Worm (Caenorhabditis elegans) whole organism, mixed stage, embryonic: ENCODE measurements around the gene F49H6.12.

Experiments
- M03D4.4 ChIP-seq: sonication (generic microtip); optimal IDR thresholded peaks from 2 replicates; lab custom pipeline; 2017; ENCODE audit warnings: mild to moderate bottlenecking, missing genetic modification characterization, missing compliant biosample characterization
- bed-3 ChIP-seq: fragments of 200-800 bp; sonication (Bioruptor generic); optimal IDR thresholded peaks from 3 replicates; lab custom pipeline; 2018; ENCODE audit warnings: mild to moderate bottlenecking, missing genetic modification characterization, moderate library complexity, missing compliant biosample characterization
- blmp-1 ChIP-seq: fragments of 150-350 bp; optimal IDR thresholded peaks from 2 replicates; lab custom pipeline; 2014; ENCODE audit warnings: missing biosample characterization, missing genetic modification characterization
- ceh-39 ChIP-seq: fragments of 150-350 bp; optimal IDR thresholded peaks from 2 replicates; lab custom pipeline; 2014; ENCODE audit warnings: missing biosample characterization, missing genetic modification characterization
- ceh-83 ChIP-seq: fragments of 200-800 bp; sonication (Bioruptor generic); optimal IDR thresholded peaks from 2 replicates; lab custom pipeline; 2018; ENCODE audit warnings: mild to moderate bottlenecking, missing genetic modification characterization, missing compliant biosample characterization
- cnd-1 ChIP-seq: fragments of 200-800 bp; sonication (Bioruptor generic); optimal IDR thresholded peaks from 2 replicates; lab custom pipeline; 2018; ENCODE audit warnings: mild to moderate bottlenecking, missing genetic modification characterization, missing compliant biosample characterization
- drap-1 ChIP-seq: fragments of 200-800 bp; sonication (Bioruptor generic); optimal IDR thresholded peaks from 3 replicates; lab custom pipeline; 2018; ENCODE audit warnings: mild to moderate bottlenecking, missing genetic modification characterization, missing compliant biosample characterization
- elt-1 ChIP-seq: sonication (generic microtip); optimal IDR thresholded peaks from 2 replicates; lab custom pipeline; 2017; ENCODE audit warnings: missing genetic modification characterization, mild to moderate bottlenecking, missing compliant biosample characterization, antibody characterized with exemption, moderate library complexity, borderline replicate concordance; ENCODE audit not compliant: insufficient read depth
- elt-3 ChIP-seq: fragments of 150-350 bp; optimal IDR thresholded peaks from 2 replicates; lab custom pipeline; 2014; ENCODE audit warnings: missing biosample characterization, missing genetic modification characterization
- flh-1 ChIP-seq: fragments of 200-800 bp; sonication (Bioruptor generic); optimal IDR thresholded peaks from 2 replicates; lab custom pipeline; 2018; ENCODE audit warnings: mild to moderate bottlenecking, missing genetic modification characterization, moderate library complexity, missing compliant biosample characterization
- ham-2 ChIP-seq: fragments of 200-800 bp; sonication (Bioruptor generic); optimal IDR thresholded peaks from 2 replicates; lab custom pipeline; 2018; ENCODE audit warnings: mild to moderate bottlenecking, missing genetic modification characterization, missing compliant biosample characterization
- lin-13 ChIP-seq: fragments of 150-350 bp; optimal IDR thresholded peaks from 2 replicates; lab custom pipeline; 2014; ENCODE audit warnings: missing biosample characterization, missing genetic modification characterization
- lin-32 ChIP-seq: fragments of 200-800 bp; sonication (Bioruptor generic); optimal IDR thresholded peaks from 2 replicates; lab custom pipeline; 2018; ENCODE audit warnings: mild to moderate bottlenecking, missing genetic modification characterization, missing compliant biosample characterization
- lsy-2 ChIP-seq: fragments of 150-350 bp; optimal IDR thresholded peaks from 2 replicates; lab custom pipeline; 2014; ENCODE audit warnings: missing biosample characterization, missing genetic modification characterization
- mab-5 ChIP-seq: fragments of 150-350 bp; optimal IDR thresholded peaks from 2 replicates; lab custom pipeline; 2014; ENCODE audit warnings: missing biosample characterization, missing genetic modification characterization
- mls-2 ChIP-seq: sonication (generic microtip); optimal IDR thresholded peaks from 2 replicates; lab custom pipeline; 2016; ENCODE audit warnings: mild to moderate bottlenecking, missing genetic modification characterization, moderate library complexity, missing compliant biosample characterization
- nhr-2 ChIP-seq: fragments of 150-350 bp; optimal IDR thresholded peaks from 2 replicates; lab custom pipeline; 2014; ENCODE audit warnings: missing biosample characterization, missing genetic modification characterization
- nhr-237 ChIP-seq: fragments of 150-350 bp; optimal IDR thresholded peaks from 2 replicates; lab custom pipeline; 2014; ENCODE audit warnings: missing biosample characterization, missing genetic modification characterization
- nhr-28 ChIP-seq: fragments of 150-350 bp; optimal IDR thresholded peaks from 2 replicates; lab custom pipeline; 2014; ENCODE audit warnings: missing biosample characterization, missing genetic modification characterization
- pha-4 ChIP-seq: fragments of 150-350 bp; optimal IDR thresholded peaks from 2 replicates; lab custom pipeline; 2018; ENCODE audit warnings: missing biosample characterization, missing genetic modification reagents, missing genetic modification characterization
- sem-2 ChIP-seq: fragments of 200-800 bp; sonication (Bioruptor generic); optimal IDR thresholded peaks from 2 replicates; lab custom pipeline; 2018; ENCODE audit warnings: mild to moderate bottlenecking, missing genetic modification characterization, missing compliant biosample characterization
- snpc-4 ChIP-seq: fragments of 150-350 bp; optimal IDR thresholded peaks from 2 replicates; lab custom pipeline; 2014; ENCODE audit warnings: missing biosample characterization, missing genetic modification characterization
- sptf-1 ChIP-seq: sonication (generic microtip); optimal IDR thresholded peaks from 2 replicates; lab custom pipeline; 2017; ENCODE audit warnings: mild to moderate bottlenecking, missing genetic modification characterization, moderate library complexity, missing compliant biosample characterization
- tbx-8 ChIP-seq: fragments of 200-800 bp; sonication (Bioruptor generic); optimal IDR thresholded peaks from 2 replicates; lab custom pipeline; 2018; ENCODE audit warnings: mild to moderate bottlenecking, missing genetic modification characterization, moderate library complexity, missing compliant biosample characterization
- unc-120 ChIP-seq: sonication (generic microtip); optimal IDR thresholded peaks from 2 replicates; lab custom pipeline; 2017; ENCODE audit warnings: missing genetic modification characterization, missing compliant biosample characterization; ENCODE audit not compliant: poor library complexity, severe bottlenecking
- unc-62 ChIP-seq: fragments of 150-350 bp; optimal IDR thresholded peaks from 2 replicates; lab custom pipeline; 2014; ENCODE audit warnings: missing biosample characterization, missing genetic modification reagents, missing genetic modification characterization
- zip-8 ChIP-seq: fragments of 150-350 bp; optimal IDR thresholded peaks from 2 replicates; lab custom pipeline; 2014; ENCODE audit warnings: missing biosample characterization, missing genetic modification characterization
- ztf-11 ChIP-seq: fragments of 150-350 bp; optimal IDR thresholded peaks from 2 replicates; lab custom pipeline; 2014; ENCODE audit warnings: missing biosample characterization, missing genetic modification characterization

F49H6.12 gene

DNA sequence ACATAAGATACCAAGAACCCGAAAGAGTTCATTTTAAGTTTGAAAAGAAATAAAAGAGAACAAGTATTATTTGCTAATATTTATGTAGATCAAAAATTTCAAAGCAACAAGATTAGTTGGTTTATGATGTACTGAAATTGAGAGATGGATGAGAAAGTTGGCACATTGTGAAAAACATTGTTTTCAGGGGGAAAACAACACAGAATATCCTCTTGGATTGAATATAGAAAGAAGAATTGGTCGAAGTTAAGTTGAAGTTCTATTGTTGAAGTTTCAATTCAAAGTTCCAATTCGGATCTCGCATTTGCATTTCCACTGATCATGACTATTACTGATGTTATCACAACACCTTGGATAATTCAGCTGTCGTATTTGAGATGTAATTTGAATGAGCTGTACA lies 20.6 kb downstream of the F49H6.12 start:
- TF ChIP-seq sptf-1 (tag; lab: Kevin White, UChicago) (no peak), snpc-4 (tag; lab: Kevin White, UChicago) (no peak), ceh-39 (tag; lab: Kevin White, UChicago) (no peak), ceh-83 (GFP tag; lab: Kevin White, UChicago) (no peak), sem-2 (GFP tag; lab: Kevin White, UChicago) (no peak), ztf-11 (tag; lab: Kevin White, UChicago) (no peak), drap-1 (GFP tag; lab: Kevin White, UChicago) (no peak), mls-2 (tag; lab: Kevin White, UChicago) (no peak), nhr-28 (tag; lab: Kevin White, UChicago) (no peak), elt-1 (no peak), nhr-237 (tag; lab: Kevin White, UChicago) (no peak), elt-3 (tag; lab: Kevin White, UChicago) (no peak), unc-62 (GFP tag; lab: Kevin White, UChicago) (no peak)

- no peak for TF ChIP-seq elt-3 (tag; lab: Kevin White, UChicago)
- TF ChIP-seq tbx-8 (GFP tag; lab: Kevin White, UChicago), result no peak
- no peak for TF ChIP-seq flh-1 (GFP tag; lab: Kevin White, UChicago)
- no peak for TF ChIP-seq lin-13
- no peak for TF ChIP-seq zip-8 (tag; lab: Kevin White, UChicago)
- TF ChIP-seq elt-1, result no peak
- no peak for TF ChIP-seq ham-2 (GFP tag; lab: Kevin White, UChicago)
- TF ChIP-seq nhr-2 (tag; lab: Kevin White, UChicago), result no peak
- no peak for TF ChIP-seq nhr-237 (tag; lab: Kevin White, UChicago)
- TF ChIP-seq snpc-4 (tag; lab: Kevin White, UChicago), result no peak
- TF ChIP-seq cnd-1 (tag; lab: Kevin White, UChicago), result no peak
- TF ChIP-seq M03D4.4, result no peak
- no peak for TF ChIP-seq lin-32
Observed at ce11 chrV:17000204-17000603, 21.1 kb downstream of the F49H6.12 start, which contains the start of gene str-217. TSS of gene str-217 (minus strand) at chrV:17000304.

- no peak for TF ChIP-seq unc-62 (GFP tag; lab: Kevin White, UChicago)
Observed at ce11 chrV:16992383-16992782, 28.9 kb downstream of the F49H6.12 start.

DNA sequence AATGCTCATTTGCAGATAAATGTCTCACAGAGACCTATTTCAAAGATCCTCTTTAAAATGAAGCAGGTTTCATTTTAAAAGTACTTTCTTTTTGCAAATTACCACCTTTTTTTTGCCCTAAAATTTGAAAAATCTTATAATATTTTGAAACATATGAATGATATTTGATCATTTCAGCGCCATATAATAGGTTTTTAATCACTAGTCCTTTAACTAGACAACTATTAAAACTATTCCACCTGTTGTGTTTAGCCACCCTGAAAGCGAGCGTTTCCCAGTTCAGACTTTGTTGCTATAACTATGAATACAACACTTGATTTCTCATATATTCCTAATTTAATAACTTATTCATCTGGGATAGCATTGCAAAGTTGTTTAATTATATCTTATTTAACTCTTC lies 29.5 kb downstream of the F49H6.12 start, which contains the start of gene srz-95:
TSS of gene srz-95 (plus strand) at position 301 of the 400 bp plus-strand sequence.
- TF ChIP-seq unc-62 (GFP tag; lab: Kevin White, UChicago), result no peak
- TF ChIP-seq bed-3 (GFP tag; lab: Kevin White, UChicago), result no peak
- no peak for TF ChIP-seq ceh-83 (GFP tag; lab: Kevin White, UChicago)
- no peak for TF ChIP-seq M03D4.4
- no peak for TF ChIP-seq unc-120
- no peak for TF ChIP-seq lsy-2 (tag; lab: Kevin White, UChicago)
- no peak for TF ChIP-seq nhr-28 (tag; lab: Kevin White, UChicago)
- TF ChIP-seq, all 35 proteins: peak for 0

DNA sequence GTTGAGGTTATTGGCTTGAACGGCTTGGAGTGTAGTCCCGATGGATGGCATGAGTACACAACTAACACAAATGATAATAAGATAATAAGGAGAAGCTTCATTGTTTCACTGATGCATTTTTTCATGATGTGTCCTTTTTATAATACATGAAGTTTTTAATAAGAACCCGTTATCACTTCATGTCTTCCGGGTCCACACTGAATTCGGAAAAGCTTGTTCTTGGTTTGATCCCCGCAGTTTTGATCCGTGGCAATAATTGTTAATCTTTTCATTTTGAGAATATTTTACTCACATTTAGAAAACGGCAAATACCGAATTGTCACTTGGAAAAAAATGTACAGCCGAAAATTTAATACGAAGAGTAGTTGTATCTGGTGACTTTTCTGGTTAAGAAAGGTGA lies 32.6 kb downstream of the F49H6.12 start, which contains the start of gene Y102A5C.27:
TSS of gene Y102A5C.27 (minus strand) at position 101 of the 400 bp plus-strand sequence.
- TF ChIP-seq flh-1 (GFP tag; lab: Kevin White, UChicago) (no peak), tbx-8 (GFP tag; lab: Kevin White, UChicago) (no peak), ham-2 (GFP tag; lab: Kevin White, UChicago) (no peak), blmp-1 (tag; lab: Kevin White, UChicago) (no peak), unc-120 (no peak), unc-62 (GFP tag; lab: Kevin White, UChicago) (no peak), M03D4.4 (no peak), pha-4 (tag; lab: Kevin White, UChicago) (no peak)

- no peak for TF ChIP-seq M03D4.4
- no peak for TF ChIP-seq ztf-11 (tag; lab: Kevin White, UChicago)
- TF ChIP-seq sem-2 (GFP tag; lab: Kevin White, UChicago), result no peak
- no peak for TF ChIP-seq ceh-39 (tag; lab: Kevin White, UChicago)
- no peak for TF ChIP-seq mab-5 (tag; lab: Kevin White, UChicago)
Observed at ce11 chrV:16987783-16988182, 33.5 kb downstream of the F49H6.12 start.
